Fruit fly (Drosophila melanogaster): ENCODE data around the gene noc.
A peak's percentile ranks its signal among the peaks of the same experiment; 100 is the strongest.

noc gene

DNA sequence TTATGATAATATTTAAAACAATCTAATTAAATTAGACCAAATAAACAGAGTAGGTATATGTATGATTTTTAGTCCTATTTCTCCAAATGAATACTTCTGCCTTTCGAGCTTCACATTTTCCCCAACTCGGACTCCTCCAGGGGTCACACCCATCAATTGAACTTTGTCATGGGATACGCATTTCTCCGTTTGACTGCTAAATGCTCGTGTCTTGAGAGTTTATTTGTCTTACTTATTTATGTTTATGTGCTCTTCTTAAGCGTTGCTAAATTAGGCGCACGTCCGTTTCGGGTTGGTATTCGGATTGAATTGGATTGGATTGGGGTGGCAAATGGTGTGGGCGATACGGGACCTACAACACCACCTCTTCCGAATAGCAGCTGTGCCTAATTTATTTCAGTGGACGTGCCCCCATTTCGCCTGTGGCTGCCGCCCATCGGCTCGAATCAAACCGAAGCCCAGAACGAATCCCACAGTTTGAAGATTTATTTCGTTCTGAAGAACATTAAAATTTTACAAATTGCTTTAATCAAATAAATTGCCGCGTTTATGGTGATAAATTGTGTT, 14.1 kb upstream of the noc start (continued):
- no peak for TF ChIP-seq repo (GFP tag; optimal IDR thresholded peaks at IDR 0.05)
- TF ChIP-seq CG15514 (GFP tag; optimal IDR thresholded peaks at IDR 0.05), result no peak
- TF ChIP-seq Tbp (GFP tag; optimal IDR thresholded peaks at IDR 0.05), result no peak
- TF ChIP-seq unpg (GFP tag; optimal IDR thresholded peaks at IDR 0.05), result peak; percentile 17
- TF ChIP-seq sr (GFP tag; IDR thresholded peaks at IDR 0.05), result peak; percentile 74; the same call in 2 of the 3 replicates
- TF ChIP-seq CG14965 (GFP tag; optimal IDR thresholded peaks at IDR 0.05; ENCODE audit: borderline replicate concordance), result no peak
- TF ChIP-seq az2 (GFP tag; optimal IDR thresholded peaks at IDR 0.05), result peak; percentile 6

DNA sequence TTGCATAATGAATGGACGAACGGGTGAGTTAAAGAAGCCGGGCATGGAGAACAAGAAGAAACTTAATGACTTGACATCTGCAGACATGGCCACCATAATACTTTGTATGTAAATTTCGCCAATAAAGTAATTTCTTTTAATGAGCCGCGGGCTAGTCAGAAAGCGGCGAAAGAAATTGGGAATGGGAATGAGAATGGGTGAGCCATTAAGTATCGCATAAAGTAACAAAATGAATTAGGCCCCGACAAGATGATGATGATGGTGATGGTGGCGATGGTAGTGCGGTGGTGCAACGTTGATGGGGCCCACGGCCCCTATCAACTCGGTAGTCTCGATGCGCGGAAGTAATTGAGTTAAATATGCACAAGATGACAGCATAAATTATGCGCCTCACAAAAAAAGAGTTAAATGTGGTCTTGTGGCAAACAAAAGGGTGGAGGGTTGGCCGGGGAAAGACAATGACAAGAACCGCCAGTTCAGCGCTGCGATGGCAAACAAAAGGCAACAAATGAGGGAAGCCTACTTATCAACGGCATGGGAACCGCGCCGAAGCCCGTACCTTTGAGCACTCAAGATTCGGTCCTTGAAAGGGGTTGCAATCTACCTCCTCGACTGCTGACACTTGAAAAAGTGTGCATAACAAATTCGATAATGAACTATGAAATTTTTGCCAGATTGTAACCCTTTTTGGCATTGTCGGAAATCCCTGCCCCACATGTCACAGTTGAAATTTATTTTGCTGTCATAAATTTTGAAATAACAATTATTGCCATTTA, 13.0 kb upstream of the noc start:
- TF ChIP-seq CG10654 (GFP tag; optimal IDR thresholded peaks at IDR 0.05) (no peak), cad (GFP tag; optimal IDR thresholded peaks at IDR 0.05) (peak; percentile 18), emc (GFP tag; optimal IDR thresholded peaks at IDR 0.05) (no peak), CG4404 (GFP tag; IDR thresholded peaks at IDR 0.05) (no peak), Sry-δ (GFP tag; optimal IDR thresholded peaks at IDR 0.05) (no peak), crol (GFP tag; IDR thresholded peaks at IDR 0.05) (0 out of 2 replicates have a peak, but pooled peaks have one; percentile 14), CG17328 (GFP tag; IDR thresholded peaks at IDR 0.05) (no peak), h (optimal IDR thresholded peaks at IDR 0.05) (no peak), bigmax (GFP tag; optimal IDR thresholded peaks at IDR 0.05) (no peak), gcm (GFP tag; optimal IDR thresholded peaks at IDR 0.05) (peak; percentile 82), CG32532 (GFP tag; IDR thresholded peaks at IDR 0.05) (no peak), Drgx (GFP tag; IDR thresholded peaks at IDR 0.05) (no peak), crp (GFP tag; optimal IDR thresholded peaks at IDR 0.05) (no peak), Eip74EF (GFP tag; optimal IDR thresholded peaks at IDR 0.05) (peak in 1 of 2 experiments; percentile 21), sr (GFP tag; IDR thresholded peaks at IDR 0.05) (no peak), CG13624 (GFP tag; optimal IDR thresholded peaks at IDR 0.05) (no peak), CG14441 (GFP tag; IDR thresholded peaks at IDR 0.05) (no peak), pros (GFP tag; optimal IDR thresholded peaks at IDR 0.05) (peak; percentile 59), tgo (GFP tag; IDR thresholded peaks at IDR 0.05) (no peak), HmgZ (tag; optimal IDR thresholded peaks at IDR 0.05) (no peak), CG18764 (GFP tag; optimal IDR thresholded peaks at IDR 0.05) (no peak), knrl (GFP tag; IDR thresholded peaks at IDR 0.05; ENCODE audit: partially characterized antibody) (no peak), tap (tag; optimal IDR thresholded peaks at IDR 0.05) (no peak), otp (GFP tag; IDR thresholded peaks at IDR 0.05) (no peak), Ets97D (GFP tag; optimal IDR thresholded peaks at IDR 0.05) (no peak), sens (GFP tag) (peak; percentile 44), Hmr (GFP tag; optimal IDR thresholded peaks at IDR 0.05) (no peak), zen2 (GFP tag; IDR thresholded peaks at IDR 0.05; ENCODE audit: partially characterized antibody) (no peak), Med (GFP tag) (peak; percentile 37), CG3163 (GFP tag; optimal IDR thresholded peaks at IDR 0.05) (no peak), CG16815 (GFP tag; optimal IDR thresholded peaks at IDR 0.05) (no peak), klu (GFP tag; IDR thresholded peaks at IDR 0.05) (no peak), sc (optimal IDR thresholded peaks at IDR 0.05) (no peak), sc (GFP tag; optimal IDR thresholded peaks at IDR 0.05) (no peak), CG3995 (GFP tag; optimal IDR thresholded peaks at IDR 0.05) (no peak), CG13424 (tag; optimal IDR thresholded peaks at IDR 0.05) (no peak), Side (GFP tag; optimal IDR thresholded peaks at IDR 0.05) (no peak), H15 (GFP tag; IDR thresholded peaks at IDR 0.05) (no peak), Dll (GFP tag; IDR thresholded peaks at IDR 0.05; ENCODE audit: partially characterized antibody) (no peak), Meics (GFP tag; optimal IDR thresholded peaks at IDR 0.05) (no peak), bab2 (GFP tag; optimal IDR thresholded peaks at IDR 0.05) (no peak), CG8478 (optimal IDR thresholded peaks at IDR 0.05) (no peak), Nf-YC (tag; optimal IDR thresholded peaks at IDR 0.05) (no peak)

Data from whole organism, embryonic.